Worm (Caenorhabditis elegans): Measurements from ENCODE around the gene F35E12.10.

- TF ChIP-seq mdl-1 (tag; optimal IDR thresholded peaks at IDR 0.05) (no peak), skn-1 (tag; optimal IDR thresholded peaks at IDR 0.05) (no peak), unc-62 (GFP tag; optimal IDR thresholded peaks at IDR 0.05 in 1 of 2) (no peak), unc-62 (tag; optimal IDR thresholded peaks at IDR 0.05) (no peak), nhr-111 (GFP tag; optimal IDR thresholded peaks at IDR 0.05) (no peak), ZK546.5 (tag; optimal IDR thresholded peaks at IDR 0.05) (no peak)
Measured at ce11 chrV:13771209-13771608, 22.7 kb upstream of the F35E12.10 start, which contains the start of gene F20G2.5.

Measured in whole organism, L4 larva.